Fruit fly (Drosophila melanogaster): ENCODE data around the gene RecQ5.

DNA sequence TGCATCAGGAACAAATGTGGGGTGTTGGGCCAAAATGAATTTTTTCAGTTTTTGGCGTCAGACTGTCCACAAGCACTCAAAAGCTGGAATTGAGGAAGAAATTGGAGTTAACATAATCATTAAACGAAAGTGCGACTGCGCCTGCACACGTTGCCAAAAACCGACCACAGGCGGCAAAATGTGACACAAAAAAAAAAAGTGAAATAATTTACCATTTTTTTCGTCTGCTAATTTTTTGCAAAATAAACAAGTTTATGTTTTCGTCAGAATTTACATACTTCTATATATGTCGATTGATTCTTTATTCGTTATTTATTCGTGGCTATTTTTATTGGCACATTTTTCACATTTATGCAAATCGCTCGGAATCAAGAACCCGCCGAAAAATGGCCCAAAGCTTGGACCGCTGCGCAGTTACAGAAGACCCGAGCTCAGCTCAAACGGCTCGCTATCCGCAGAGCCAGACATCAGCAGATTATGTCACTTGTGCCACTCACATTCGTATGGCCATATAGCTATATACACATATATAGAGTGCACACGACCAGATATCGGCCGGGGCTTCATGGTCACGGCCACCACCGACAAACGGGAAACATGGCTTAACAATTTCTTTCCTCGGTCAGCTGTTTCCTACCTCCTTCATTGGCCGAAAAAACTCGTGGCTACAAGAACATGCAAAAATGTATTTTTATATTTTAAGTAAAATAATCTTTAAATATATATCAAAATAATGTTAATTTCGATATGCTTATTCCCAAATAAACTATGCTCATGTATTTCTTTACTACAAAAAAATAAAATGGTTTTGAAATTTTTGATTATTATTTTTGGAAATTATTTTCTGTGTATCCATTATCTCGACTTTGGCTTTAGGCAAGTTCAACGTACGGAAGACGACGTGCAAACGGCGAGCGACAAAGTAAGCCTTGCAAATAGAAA, 15.5 kb downstream of the RecQ5 start:
- TF ChIP-seq Rel (GFP tag; optimal IDR thresholded peaks at IDR 0.05) (no peak), Rel (tag; optimal IDR thresholded peaks at IDR 0.05) (no peak), HLH106 (tag; optimal IDR thresholded peaks at IDR 0.05) (peak; percentile 11)

All from whole organism, wandering third instar larva.